Worm (Caenorhabditis elegans) whole organism, young adult: ENCODE data around the gene paf-2.
A peak's percentile ranks its signal among the peaks of the same experiment; 100 is the strongest.

Source experiments
- B0019.2 ChIP-seq: fragments of 200-800 bp; sonication (Bioruptor generic); conservative IDR thresholded peaks from 2 replicates; pipeline ENCODE4 v1.3.6; 2022; ENCODE audit warnings: missing genetic modification reagents, missing genetic modification characterization, missing compliant biosample characterization
- C06A6.2 ChIP-seq: fragments of 200-800 bp; sonication (Bioruptor generic); conservative IDR thresholded peaks from 2 replicates; pipeline ENCODE4 v1.3.6; 2022; ENCODE audit warnings: missing genetic modification characterization, missing compliant biosample characterization
- D2030.7 ChIP-seq: fragments of 200-800 bp; sonication (Bioruptor generic); IDR thresholded peaks from 2 replicates; pipeline ENCODE4 v1.3.6; 2022; ENCODE audit warnings: missing genetic modification reagents, missing genetic modification characterization, missing compliant biosample characterization
- F22D6.2 ChIP-seq: sonication (generic microtip); optimal IDR thresholded peaks from 2 replicates; lab custom pipeline; 2016; ENCODE audit warnings: mild to moderate bottlenecking, missing genetic modification characterization, missing compliant biosample characterization
- F33H1.4 ChIP-seq: fragments of 200-800 bp; sonication (Bioruptor generic); IDR thresholded peaks from 2 replicates; pipeline ENCODE4 v1.3.6; 2022; ENCODE audit warnings: missing genetic modification reagents, missing genetic modification characterization, missing compliant biosample characterization
- F37B4.10 ChIP-seq: fragments of 200-800 bp; sonication (Bioruptor generic); IDR thresholded peaks from 2 replicates; pipeline ENCODE4 v1.3.6; 2022; ENCODE audit warnings: missing genetic modification characterization, missing compliant biosample characterization
- F39B2.1 ChIP-seq: fragments of 200-800 bp; sonication (Bioruptor generic); IDR thresholded peaks from 2 replicates; pipeline ENCODE4 v1.3.6; 2022; ENCODE audit warnings: missing genetic modification reagents, missing genetic modification characterization, missing compliant biosample characterization
- F57C9.4 ChIP-seq: sonication (generic microtip); optimal IDR thresholded peaks from 2 replicates; lab custom pipeline; 2017; ENCODE audit warnings: mild to moderate bottlenecking, missing genetic modification characterization, missing compliant biosample characterization
- K11D2.4 ChIP-seq: fragments of 200-800 bp; sonication (Bioruptor generic); IDR thresholded peaks from 2 replicates; pipeline ENCODE4 v1.3.6; 2022; ENCODE audit warnings: missing genetic modification reagents, missing genetic modification characterization, missing compliant biosample characterization
- Y53G8AR.9 ChIP-seq: fragments of 200-800 bp; sonication (Bioruptor generic); conservative IDR thresholded peaks from 2 replicates; pipeline ENCODE4 v1.3.6; 2022; ENCODE audit warnings: missing genetic modification reagents, missing genetic modification characterization, missing compliant biosample characterization
- Y67H2A.10 ChIP-seq: fragments of 200-800 bp; sonication (Bioruptor generic); conservative IDR thresholded peaks from 2 replicates; pipeline ENCODE4 v1.3.6; 2022; ENCODE audit warnings: missing genetic modification reagents, missing genetic modification characterization, missing compliant biosample characterization
- ama-1 ChIP-seq, 3 experiments: fragments of 150-350 bp in 1 of 3; sonication (generic microtip) in 2 of 3; optimal IDR thresholded peaks; 2 replicates each; lab custom pipeline; 2014 to 2018; ENCODE audit warnings: missing biosample characterization in 2 of 3, missing genetic modification characterization in 2 of 3, missing genetic modification reagents in 2 of 3
- athp-1 ChIP-seq: sonication (generic microtip); optimal IDR thresholded peaks from 2 replicates; lab custom pipeline; 2017; ENCODE audit warnings: mild to moderate bottlenecking, missing genetic modification characterization, missing compliant biosample characterization
- attf-3 ChIP-seq: fragments of 200-800 bp; sonication (Bioruptor generic); conservative IDR thresholded peaks from 2 replicates; pipeline ENCODE4 v1.3.6; 2022; ENCODE audit warnings: missing genetic modification reagents, missing genetic modification characterization, missing compliant biosample characterization
- bed-1 ChIP-seq: fragments of 200-800 bp; sonication (Bioruptor generic); IDR thresholded peaks from 2 replicates; pipeline ENCODE4 v1.3.6; 2022; ENCODE audit warnings: missing genetic modification reagents, missing genetic modification characterization, missing compliant biosample characterization
- ccch-3 ChIP-seq: fragments of 200-800 bp; sonication (Bioruptor generic); optimal IDR thresholded peaks from 2 replicates; lab custom pipeline; 2018; ENCODE audit warnings: mild to moderate bottlenecking, missing genetic modification characterization, missing compliant biosample characterization
- cebp-1 ChIP-seq, 2 experiments: fragments of 200-800 bp in 1 of 2; sonication (Bioruptor generic) in 1 of 2; sonication (generic microtip) in 1 of 2; IDR thresholded peaks in 1 of 2; optimal IDR thresholded peaks in 1 of 2; 2 replicates each; pipeline versions ENCODE4 v1.3.6 to Lab custom; 2017 to 2022; ENCODE audit warnings: missing compliant biosample characterization in 2 of 2, missing genetic modification characterization in 2 of 2, mild to moderate bottlenecking in 1 of 2, missing genetic modification reagents in 1 of 2, moderate library complexity in 1 of 2
- cebp-2 ChIP-seq: fragments of 200-800 bp; sonication (Bioruptor generic); IDR thresholded peaks from 2 replicates; pipeline ENCODE4 v1.3.6; 2022; ENCODE audit warnings: missing genetic modification characterization, missing compliant biosample characterization
- ceh-27 ChIP-seq: fragments of 200-800 bp; sonication (Bioruptor generic); optimal IDR thresholded peaks from 2 replicates; lab custom pipeline; 2018; ENCODE audit warnings: mild to moderate bottlenecking, missing genetic modification characterization, moderate library complexity, missing compliant biosample characterization
- ceh-58 ChIP-seq: fragments of 200-800 bp; sonication (Bioruptor generic); IDR thresholded peaks from 2 replicates; pipeline ENCODE4 v1.3.6; 2022; ENCODE audit warnings: missing genetic modification characterization, missing compliant biosample characterization
- ceh-91 ChIP-seq: fragments of 200-800 bp; sonication (Bioruptor generic); IDR thresholded peaks from 2 replicates; pipeline ENCODE4 v1.3.6; 2022; ENCODE audit warnings: missing genetic modification reagents, missing genetic modification characterization, missing compliant biosample characterization
- chd-7 ChIP-seq: sonication (generic microtip); optimal IDR thresholded peaks from 2 replicates; lab custom pipeline; 2016; ENCODE audit warnings: mild to moderate bottlenecking, missing genetic modification characterization, moderate library complexity, missing compliant biosample characterization
- dpff-1 ChIP-seq: sonication (generic microtip); optimal IDR thresholded peaks from 2 replicates; lab custom pipeline; 2017; ENCODE audit warnings: mild to moderate bottlenecking, missing genetic modification characterization, missing compliant biosample characterization
- efl-1 ChIP-seq: fragments of 150-350 bp; optimal IDR thresholded peaks from 2 replicates; lab custom pipeline; 2014; ENCODE audit warnings: missing biosample characterization, missing genetic modification reagents, missing genetic modification characterization
- egl-44 ChIP-seq: fragments of 200-800 bp; sonication (Bioruptor generic); IDR thresholded peaks from 2 replicates; pipeline ENCODE4 v1.3.6; 2022; ENCODE audit warnings: missing genetic modification reagents, missing genetic modification characterization, missing compliant biosample characterization
- egrh-3 ChIP-seq: fragments of 200-800 bp; sonication (Bioruptor generic); IDR thresholded peaks from 2 replicates; pipeline ENCODE4 v1.3.6; 2022; ENCODE audit warnings: missing genetic modification reagents, missing genetic modification characterization, missing compliant biosample characterization
- ekl-4 ChIP-seq: fragments of 200-800 bp; sonication (Bioruptor generic); IDR thresholded peaks from 2 replicates; pipeline ENCODE4 v1.3.6; 2022; ENCODE audit warnings: missing genetic modification reagents, missing genetic modification characterization, missing compliant biosample characterization
- hsf-1 ChIP-seq: fragments of 200-800 bp; sonication (Bioruptor generic); IDR thresholded peaks from 2 replicates; pipeline ENCODE4 v1.3.6; 2022; ENCODE audit warnings: missing genetic modification reagents, missing genetic modification characterization, missing compliant biosample characterization
- lag-1 ChIP-seq: fragments of 200-800 bp; sonication (Bioruptor generic); IDR thresholded peaks from 2 replicates; pipeline ENCODE4 v1.3.6; 2022; ENCODE audit warnings: missing genetic modification reagents, missing genetic modification characterization, missing compliant biosample characterization
- lin-35 ChIP-seq, 3 experiments: fragments of 150-350 bp in 2 of 3; sonication (generic microtip) in 1 of 3; optimal IDR thresholded peaks; 2 replicates each; lab custom pipeline; 2014 to 2018; ENCODE audit warnings: missing biosample characterization in 3 of 3, missing genetic modification characterization in 3 of 3, missing genetic modification reagents in 3 of 3
- mcd-1 ChIP-seq: fragments of 200-800 bp; sonication (Bioruptor generic); IDR thresholded peaks from 2 replicates; pipeline ENCODE4 v1.3.6; 2022; ENCODE audit warnings: missing genetic modification reagents, missing genetic modification characterization, missing compliant biosample characterization
- nfyb-1 ChIP-seq: fragments of 200-800 bp; sonication (Bioruptor generic); IDR thresholded peaks from 2 replicates; pipeline ENCODE4 v1.3.6; 2022; ENCODE audit warnings: missing genetic modification reagents, missing genetic modification characterization, missing compliant biosample characterization
- nhr-27 ChIP-seq: fragments of 200-800 bp; sonication (Bioruptor generic); optimal IDR thresholded peaks from 2 replicates; lab custom pipeline; 2018; ENCODE audit warnings: mild to moderate bottlenecking, missing genetic modification characterization, moderate library complexity, missing compliant biosample characterization
- nhr-80 ChIP-seq: sonication (generic microtip); optimal IDR thresholded peaks from 2 replicates; lab custom pipeline; 2016; ENCODE audit warnings: missing genetic modification characterization, missing compliant biosample characterization
- nhr-90 ChIP-seq: sonication (generic microtip); optimal IDR thresholded peaks from 2 replicates; lab custom pipeline; 2016; ENCODE audit warnings: missing genotype, mild to moderate bottlenecking, missing genetic modification characterization, missing compliant biosample characterization
- sea-2 ChIP-seq: fragments of 200-800 bp; sonication (Bioruptor generic); IDR thresholded peaks from 2 replicates; pipeline ENCODE4 v1.3.6; 2022; ENCODE audit warnings: missing genetic modification characterization, missing compliant biosample characterization
- snpc-1.3 ChIP-seq: sonication (generic microtip); optimal IDR thresholded peaks from 2 replicates; lab custom pipeline; 2017; ENCODE audit warnings: missing genetic modification characterization, mild to moderate bottlenecking, missing compliant biosample characterization, antibody characterized with exemption, moderate library complexity, missing genotype, missing genetic modification reagents; ENCODE audit not compliant: insufficient read depth
- snpc-4 ChIP-seq, 5 experiments: fragments of 150-350 bp in 1 of 5; sonication (generic microtip) in 4 of 5; optimal IDR thresholded peaks; 2 replicates each; lab custom pipeline; 2014 to 2018; ENCODE audit warnings: missing genetic modification characterization in 5 of 5, missing biosample characterization in 3 of 5, antibody characterized with exemption in 2 of 5, mild to moderate bottlenecking in 2 of 5, missing compliant biosample characterization in 2 of 5, missing genotype in 2 of 5, moderate library complexity in 2 of 5, missing genetic modification reagents in 1 of 5
- tbp1 ChIP-seq: fragments of 200-800 bp; sonication (Bioruptor generic); optimal IDR thresholded peaks from 2 replicates; lab custom pipeline; 2018; ENCODE audit warnings: mild to moderate bottlenecking, missing genetic modification characterization, missing compliant biosample characterization
- tbx-9 ChIP-seq: sonication (generic microtip); optimal IDR thresholded peaks from 2 replicates; lab custom pipeline; 2016; ENCODE audit warnings: borderline replicate concordance, missing genetic modification characterization, inconsistent platforms, missing compliant biosample characterization
- tlf-1 ChIP-seq: fragments of 200-800 bp; sonication (Bioruptor generic); optimal IDR thresholded peaks from 2 replicates; lab custom pipeline; 2018; ENCODE audit warnings: mild to moderate bottlenecking, missing genetic modification characterization, missing compliant biosample characterization
- ztf-18 ChIP-seq: sonication (generic microtip); optimal IDR thresholded peaks from 2 replicates; lab custom pipeline; 2016; ENCODE audit warnings: missing genotype, mild to moderate bottlenecking, missing genetic modification characterization, missing compliant biosample characterization
- ztf-25 ChIP-seq: fragments of 200-800 bp; sonication (Bioruptor generic); IDR thresholded peaks from 2 replicates; pipeline ENCODE4 v1.3.6; 2022; ENCODE audit warnings: missing genetic modification reagents, missing genetic modification characterization, missing compliant biosample characterization
- ztf-6 ChIP-seq: fragments of 200-800 bp; sonication (Bioruptor generic); IDR thresholded peaks from 2 replicates; pipeline ENCODE4 v1.3.6; 2022; ENCODE audit warnings: missing genetic modification reagents, missing genetic modification characterization, missing compliant biosample characterization

paf-2 gene

DNA sequence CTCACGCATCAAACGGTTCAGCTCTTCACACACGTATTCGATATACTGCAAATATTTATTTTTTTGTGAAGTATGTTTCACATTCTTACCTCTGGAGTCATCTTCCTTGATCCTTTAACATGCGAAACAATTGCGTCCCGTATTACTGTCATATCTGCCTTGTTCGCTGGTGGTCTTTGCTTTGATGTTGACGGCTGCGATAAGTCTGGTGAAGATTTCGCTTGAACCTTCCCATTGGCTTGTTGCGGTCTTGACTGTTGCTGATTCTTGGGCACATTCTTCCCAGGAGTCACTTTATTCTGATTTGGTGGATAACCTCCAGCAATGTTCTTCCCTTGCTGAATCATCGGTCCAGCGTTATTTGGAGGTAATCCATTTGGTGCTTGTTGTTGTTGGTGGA, 5.7 kb upstream of the paf-2 start:
- TF ChIP-seq B0019.2 (GFP tag; lab: Robert Waterston, UW) (no peak), attf-3 (GFP tag; lab: Robert Waterston, UW) (no peak), lin-35 (GFP tag; optimal IDR thresholded peaks at IDR 0.05; lab: Kevin White, UChicago) (no peak), sea-2 (GFP tag; lab: Robert Waterston, UW) (no peak), K11D2.4 (GFP tag; lab: Robert Waterston, UW) (no peak), snpc-4 (GFP tag; optimal IDR thresholded peaks at IDR 0.05; lab: Kevin White, UChicago) (no peak), snpc-4 (tag; optimal IDR thresholded peaks at IDR 0.05; lab: Kevin White, UChicago) (no peak), ceh-91 (GFP tag; lab: Robert Waterston, UW) (no peak), egl-44 (GFP tag; lab: Robert Waterston, UW) (no peak), ama-1 (optimal IDR thresholded peaks at IDR 0.05; lab: Kevin White, UChicago) (no peak), ama-1 (GFP tag; optimal IDR thresholded peaks at IDR 0.05; lab: Kevin White, UChicago) (no peak), F39B2.1 (GFP tag; lab: Robert Waterston, UW) (no peak), dpff-1 (tag; lab: Kevin White, UChicago) (no peak), ztf-18 (tag; lab: Kevin White, UChicago) (no peak), nhr-90 (tag; lab: Kevin White, UChicago) (no peak), efl-1 (no peak), cebp-2 (GFP tag; lab: Robert Waterston, UW) (no peak), nfyb-1 (GFP tag; lab: Robert Waterston, UW) (no peak)

DNA sequence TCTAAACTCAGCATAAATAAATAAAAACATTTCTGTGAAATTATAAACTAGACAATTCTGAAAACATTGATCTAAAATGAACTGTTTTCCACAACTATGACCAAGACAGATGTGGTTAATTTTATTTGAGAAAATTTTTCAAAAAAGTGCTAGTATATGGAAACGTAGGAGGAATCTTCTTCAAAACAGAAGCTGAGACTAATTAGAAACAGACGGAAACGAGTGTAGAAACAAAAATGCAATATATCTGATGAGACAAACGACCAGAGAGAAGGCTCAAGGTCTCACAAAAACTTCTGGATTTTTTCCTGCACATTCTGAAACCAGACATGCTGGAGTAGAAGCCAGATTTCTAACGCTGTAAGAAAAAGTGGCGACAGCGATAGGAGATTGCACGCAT, 1.6 kb downstream of the paf-2 start:
- no peak for TF ChIP-seq sea-2 (GFP tag; lab: Robert Waterston, UW)
- TF ChIP-seq nhr-27 (tag; lab: Kevin White, UChicago) = no peak
- TF ChIP-seq F37B4.10 (GFP tag; lab: Robert Waterston, UW) = no peak
- TF ChIP-seq ccch-3 (GFP tag; lab: Kevin White, UChicago) = no peak
- no peak for TF ChIP-seq cebp-2 (GFP tag; lab: Robert Waterston, UW)
- no peak for TF ChIP-seq tbp1 (GFP tag; lab: Kevin White, UChicago)
- TF ChIP-seq ztf-6 (GFP tag; lab: Robert Waterston, UW) = no peak
- no peak for TF ChIP-seq athp-1 (tag; lab: Kevin White, UChicago)
- TF ChIP-seq lag-1 (GFP tag; lab: Robert Waterston, UW) = no peak
- no peak for TF ChIP-seq ceh-58 (GFP tag; lab: Robert Waterston, UW)
- TF ChIP-seq Y67H2A.10 (GFP tag; lab: Robert Waterston, UW) = no peak
- TF ChIP-seq F39B2.1 (GFP tag; lab: Robert Waterston, UW) = no peak
- no peak for TF ChIP-seq F22D6.2
- no peak for TF ChIP-seq tlf-1
- no peak for TF ChIP-seq D2030.7 (GFP tag; lab: Robert Waterston, UW)
- TF ChIP-seq ceh-27 = no peak
- no peak for TF ChIP-seq ztf-25 (GFP tag; lab: Robert Waterston, UW)
- no peak for TF ChIP-seq chd-7 (tag; lab: Kevin White, UChicago)
- TF ChIP-seq, all 124 proteins: peak for 0

DNA sequence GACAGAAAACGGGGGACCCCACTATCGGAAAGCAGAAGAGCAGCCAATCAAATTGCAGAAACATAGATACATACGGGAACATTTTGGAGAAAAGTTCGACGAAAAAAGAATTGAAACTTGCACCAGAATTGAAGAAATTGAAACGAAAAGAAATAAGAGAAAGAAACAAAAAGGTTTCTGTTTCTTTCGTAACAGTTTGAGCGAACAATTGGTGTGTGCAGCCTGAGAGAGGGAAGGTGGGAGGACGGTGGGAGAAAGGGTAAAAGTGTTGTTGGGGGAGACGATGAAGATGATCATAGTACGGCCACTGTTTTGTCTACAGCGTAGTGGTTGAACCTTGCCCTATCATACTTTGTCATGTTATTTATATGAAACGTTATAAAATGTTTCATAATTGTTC, 2.6 kb downstream of the paf-2 start:
- TF ChIP-seq ekl-4 (GFP tag; lab: Robert Waterston, UW) = no peak
- no peak for TF ChIP-seq lin-35 (GFP tag; optimal IDR thresholded peaks at IDR 0.05; lab: Kevin White, UChicago)
- no peak for TF ChIP-seq Y53G8AR.9 (GFP tag; lab: Robert Waterston, UW)
- no peak for TF ChIP-seq hsf-1 (GFP tag; lab: Robert Waterston, UW)
- no peak for TF ChIP-seq tbx-9 (tag; lab: Kevin White, UChicago)
- TF ChIP-seq nhr-90 (tag; lab: Kevin White, UChicago) = no peak
- TF ChIP-seq egrh-3 (GFP tag; lab: Robert Waterston, UW) = peak; percentile 31; the same call in 1 of the 2 replicates
- TF ChIP-seq C06A6.2 = no peak
- TF ChIP-seq nhr-80 (tag; lab: Kevin White, UChicago) = peak; percentile 26
- no peak for TF ChIP-seq F57C9.4 (tag; lab: Kevin White, UChicago)
- no peak for TF ChIP-seq mcd-1 (GFP tag; lab: Robert Waterston, UW)
- TF ChIP-seq snpc-1.3 (tag; lab: Kevin White, UChicago) = no peak
- TF ChIP-seq ztf-6 (GFP tag; lab: Robert Waterston, UW) = no peak
- no peak for TF ChIP-seq bed-1 (GFP tag; lab: Robert Waterston, UW)
- peak; percentile 38; the same call in 1 of the 2 replicates for TF ChIP-seq cebp-1 (GFP tag; IDR thresholded peaks at IDR 0.05; lab: Robert Waterston, UW)
- peak; percentile 84 for TF ChIP-seq cebp-1 (tag; optimal IDR thresholded peaks at IDR 0.05; lab: Kevin White, UChicago)
- no peak for TF ChIP-seq F33H1.4 (GFP tag; lab: Robert Waterston, UW)
